Worm (Caenorhabditis elegans): ENCODE measurements around the gene srw-87.
"Not testable (repeated sequence)": the region's sequence is repeated elsewhere in the genome, so short reads cannot be mapped to it uniquely, and the experiment has no call there.

The srw-87 gene

DNA sequence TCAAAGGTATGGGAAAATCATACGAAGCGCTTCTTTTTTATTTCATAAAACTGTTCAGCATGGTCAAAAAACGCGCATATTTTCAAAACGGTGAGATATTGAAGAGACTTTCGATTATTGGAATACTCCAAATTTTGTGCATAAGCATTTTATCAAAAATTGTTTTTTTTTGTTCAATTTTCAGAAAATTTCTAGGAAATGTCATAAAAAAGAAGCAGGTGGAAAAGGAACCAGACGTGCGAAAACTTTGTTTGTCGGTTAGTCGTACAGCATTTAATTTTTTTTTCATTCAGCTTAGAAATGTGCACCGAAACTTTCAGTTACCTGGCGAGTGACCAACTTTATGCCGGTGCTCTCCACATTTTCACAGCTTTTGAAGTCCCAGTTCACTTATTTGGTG lies 3.0 kb upstream of the srw-87 start, which contains the start of gene srh-167:
Gene srh-167 (plus strand): TSS at position 301 of the 400 bp plus-strand sequence.
- TF ChIP-seq him-1 (tag; optimal IDR thresholded peaks at IDR 0.05) (no peak), W03F9.2 (tag; optimal IDR thresholded peaks at IDR 0.05) (no peak), dao-5 (tag; optimal IDR thresholded peaks at IDR 0.05) (no peak)

DNA sequence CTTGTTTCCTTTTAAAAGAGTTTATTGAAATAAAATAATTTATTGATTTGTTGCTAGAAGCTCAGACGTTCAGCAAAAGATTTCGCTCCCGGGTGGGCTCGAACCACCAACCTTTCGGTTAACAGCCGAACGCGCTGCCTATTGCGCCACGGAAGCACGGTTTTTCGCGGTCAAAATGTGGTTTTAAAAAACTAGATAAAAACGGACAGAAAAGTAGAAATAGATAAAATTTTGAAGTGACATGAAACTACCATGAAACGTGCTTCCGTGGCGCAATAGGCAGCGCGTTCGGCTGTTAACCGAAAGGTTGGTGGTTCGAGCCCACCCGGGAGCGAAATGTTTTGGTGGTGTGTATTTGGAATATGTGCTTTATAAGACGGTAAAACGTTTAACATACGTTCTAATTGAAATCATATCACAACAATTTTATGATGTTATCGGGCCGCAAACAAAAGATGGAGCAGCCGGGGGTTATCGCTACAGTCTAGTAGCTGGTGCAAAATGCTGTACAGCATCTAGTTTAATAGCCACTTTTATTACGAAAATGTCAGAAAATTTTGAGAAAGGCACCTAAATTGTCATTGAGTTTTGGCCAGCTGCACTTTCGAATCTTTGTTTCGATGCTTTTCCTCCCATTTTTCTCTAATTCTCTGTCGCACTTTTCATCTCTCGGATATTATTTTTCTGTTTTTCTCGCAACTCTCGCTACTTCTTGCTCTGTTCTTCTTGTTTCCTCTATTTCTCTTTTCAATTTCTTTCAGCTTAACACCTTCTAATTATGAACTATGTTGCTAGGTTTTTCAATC lies 2.1 kb downstream of the srw-87 start, which contains the start of gene slc-9B.2:
Gene slc-9B.2 (plus strand): TSS at position 756 of the 806 bp plus-strand sequence.
- not testable (repeated sequence) for TF ChIP-seq him-1, W03F9.2, dao-5 (tag; optimal IDR thresholded peaks at IDR 0.05)

DNA sequence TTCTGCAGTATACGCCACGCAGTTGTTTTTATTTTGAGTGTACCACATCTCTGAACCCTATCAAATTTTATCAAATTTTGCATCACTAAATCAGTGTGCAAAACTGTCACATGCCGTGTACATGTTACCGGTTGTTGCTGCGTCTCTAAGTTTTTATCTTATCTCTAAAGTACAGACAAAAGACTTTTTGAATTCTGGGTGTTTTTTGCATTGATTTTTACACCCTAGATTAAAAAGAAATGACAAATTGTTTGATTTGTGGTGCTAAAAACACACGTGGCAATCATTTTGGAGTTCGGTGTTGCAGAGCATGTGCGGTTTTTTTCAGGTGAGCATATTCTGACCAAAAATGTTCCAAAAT lies 5.8 kb downstream of the srw-87 start, which contains the start of gene nhr-193:
Gene nhr-193 (plus strand): TSS at position 51 of the 361 bp plus-strand sequence.
- no peak for TF ChIP-seq him-1 (tag; optimal IDR thresholded peaks at IDR 0.05)
- no peak for TF ChIP-seq W03F9.2 (tag; optimal IDR thresholded peaks at IDR 0.05)
- TF ChIP-seq dao-5 (tag; optimal IDR thresholded peaks at IDR 0.05) = no peak

- TF ChIP-seq W03F9.2 (tag; optimal IDR thresholded peaks at IDR 0.05) (no peak), dao-5 (tag; optimal IDR thresholded peaks at IDR 0.05) (no peak), him-1 (tag; optimal IDR thresholded peaks at IDR 0.05) (no peak)
Measured at ce11 chrV:16346406-16347108, 10.1 kb downstream of the srw-87 start, which contains the start of the genes W08G11.5 and W08G11.1. Gene W08G11.5, minus strand, starts transcription at chrV:16346506. Gene W08G11.1, plus strand, starts transcription at chrV:16347058.

ce11 chrV:16350061-16350460 lies 13.6 kb downstream of the srw-87 start:
- TF ChIP-seq dao-5 (tag; optimal IDR thresholded peaks at IDR 0.05) (no peak), him-1 (tag; optimal IDR thresholded peaks at IDR 0.05) (no peak), W03F9.2 (tag; optimal IDR thresholded peaks at IDR 0.05) (no peak)

DNA sequence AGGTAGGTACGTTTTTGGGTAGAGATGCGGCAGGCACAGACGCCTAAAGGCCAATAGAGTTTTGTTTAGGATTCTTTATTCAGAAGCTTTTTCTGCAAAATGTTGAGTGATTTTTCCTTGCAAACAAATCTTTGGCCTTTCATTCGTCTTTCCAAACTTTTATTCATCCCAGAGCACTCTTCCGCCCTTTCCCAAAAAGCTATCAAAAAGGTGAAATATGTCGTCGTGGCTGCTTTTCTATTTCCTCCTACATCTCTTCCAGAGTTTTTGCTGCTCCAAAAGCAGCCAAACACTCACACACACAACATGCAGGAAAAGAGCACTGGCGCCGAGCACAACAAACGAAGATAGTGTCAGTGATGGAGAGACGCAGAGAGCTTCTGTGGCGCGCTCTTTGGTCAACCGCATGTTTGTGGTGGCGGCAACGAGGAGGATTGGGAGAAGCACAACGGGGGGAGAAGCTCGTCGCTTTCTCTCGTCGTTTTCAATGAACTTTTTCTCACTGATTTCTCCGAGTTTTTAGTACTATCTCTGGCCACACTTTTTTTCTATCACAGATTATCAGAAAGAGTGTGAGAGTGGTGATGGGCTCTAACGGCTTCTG lies 14.5 kb downstream of the srw-87 start:
- no peak for TF ChIP-seq dao-5 (tag; optimal IDR thresholded peaks at IDR 0.05)
- peak; percentile 81 for TF ChIP-seq him-1 (tag; optimal IDR thresholded peaks at IDR 0.05)

DNA sequence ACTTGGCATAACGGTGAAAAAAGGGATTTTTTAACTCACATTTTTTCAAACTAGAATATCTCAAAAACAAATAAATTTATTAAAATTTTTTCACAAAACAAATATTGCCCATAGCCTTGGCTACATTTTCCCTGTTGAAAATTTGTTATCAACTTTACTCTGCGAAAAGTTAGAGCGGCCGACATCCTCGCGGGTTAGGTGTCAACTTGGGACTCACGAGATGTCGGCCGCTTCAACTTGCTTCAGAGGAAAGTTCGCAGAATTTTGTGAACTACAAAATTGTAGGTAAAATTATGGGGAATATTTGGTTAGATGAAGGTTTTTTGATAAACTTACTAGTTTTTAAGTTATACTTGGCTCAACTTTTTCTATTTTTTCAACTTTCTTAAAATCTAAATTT lies 15.3 kb downstream of the srw-87 start:
- TF ChIP-seq W03F9.2 (tag; optimal IDR thresholded peaks at IDR 0.05) (no peak), him-1 (tag; optimal IDR thresholded peaks at IDR 0.05) (no peak), dao-5 (tag; optimal IDR thresholded peaks at IDR 0.05) (no peak)

ce11 chrV:16352282-16352681 lies 15.9 kb downstream of the srw-87 start:
- TF ChIP-seq dao-5 (tag; optimal IDR thresholded peaks at IDR 0.05) (no peak), W03F9.2 (tag; optimal IDR thresholded peaks at IDR 0.05) (peak; percentile 17), him-1 (tag; optimal IDR thresholded peaks at IDR 0.05) (no peak)

ce11 chrV:16354675-16355074 lies 18.2 kb downstream of the srw-87 start:
- no peak for TF ChIP-seq dao-5 (tag; optimal IDR thresholded peaks at IDR 0.05)
- TF ChIP-seq him-1 (tag; optimal IDR thresholded peaks at IDR 0.05) = no peak
- no peak for TF ChIP-seq W03F9.2 (tag; optimal IDR thresholded peaks at IDR 0.05)

- TF ChIP-seq W03F9.2 (tag; optimal IDR thresholded peaks at IDR 0.05) = peak; percentile 64
- no peak for TF ChIP-seq dao-5 (tag; optimal IDR thresholded peaks at IDR 0.05)
- TF ChIP-seq him-1 (tag; optimal IDR thresholded peaks at IDR 0.05) = peak; percentile 86
Measured at ce11 chrV:16355941-16356340, 19.5 kb downstream of the srw-87 start.

- TF ChIP-seq dao-5 (tag; optimal IDR thresholded peaks at IDR 0.05) (no peak), him-1 (tag; optimal IDR thresholded peaks at IDR 0.05) (no peak), W03F9.2 (tag; optimal IDR thresholded peaks at IDR 0.05) (no peak)
Measured at ce11 chrV:16356798-16357197, 20.4 kb downstream of the srw-87 start.

ce11 chrV:16357253-16357652 lies 20.8 kb downstream of the srw-87 start, which contains the start of gene pptr-1:
Gene pptr-1, plus strand, starts transcription at chrV:16357521.
- no peak for TF ChIP-seq him-1 (tag; optimal IDR thresholded peaks at IDR 0.05)
- no peak for TF ChIP-seq W03F9.2 (tag; optimal IDR thresholded peaks at IDR 0.05)
- no peak for TF ChIP-seq dao-5 (tag; optimal IDR thresholded peaks at IDR 0.05)

- no peak for TF ChIP-seq W03F9.2 (tag; optimal IDR thresholded peaks at IDR 0.05)
- TF ChIP-seq dao-5 (tag; optimal IDR thresholded peaks at IDR 0.05) = no peak
- TF ChIP-seq him-1 (tag; optimal IDR thresholded peaks at IDR 0.05) = no peak
Measured at ce11 chrV:16361350-16361749, 24.9 kb downstream of the srw-87 start.
